Fruit fly (Drosophila melanogaster) whole organism, adult: ENCODE results near the gene Yif1.

Experiments used
- CG14711 ChIP-seq: fragments of 200-800 bp; sonication (Bioruptor generic); optimal IDR thresholded peaks from 2 replicates; lab custom pipeline; 2018; ENCODE audit warnings: missing biosample characterization, mild to moderate bottlenecking, missing genetic modification characterization, moderate library complexity
- CG1620 ChIP-seq: fragments of 200-800 bp; sonication (Bioruptor generic); optimal IDR thresholded peaks from 2 replicates; lab custom pipeline; 2016; ENCODE audit warnings: missing biosample characterization, missing genetic modification characterization
- CG33017 ChIP-seq: fragments of 200-800 bp; sonication (Bioruptor generic); optimal IDR thresholded peaks from 2 replicates; lab custom pipeline; 2018; ENCODE audit warnings: missing biosample characterization, mild to moderate bottlenecking, missing genetic modification characterization, moderate library complexity
- CG5204 ChIP-seq: fragments of 200-800 bp; sonication (Bioruptor generic); optimal IDR thresholded peaks from 2 replicates; lab custom pipeline; 2016; ENCODE audit warnings: missing biosample characterization, missing genetic modification characterization
- CG7101 ChIP-seq: fragments of 200-800 bp; sonication (Bioruptor generic); optimal IDR thresholded peaks from 2 replicates; lab custom pipeline; 2018; ENCODE audit warnings: missing biosample characterization, mild to moderate bottlenecking, missing genetic modification characterization, moderate library complexity
- Clk ChIP-seq: fragments of 200-800 bp; sonication (Bioruptor generic); optimal IDR thresholded peaks from 2 replicates; lab custom pipeline; 2017; ENCODE audit warnings: missing biosample characterization, missing genetic modification characterization
- Mnt ChIP-seq: fragments of 200-800 bp; sonication (Bioruptor generic); optimal IDR thresholded peaks from 2 replicates; lab custom pipeline; 2016; ENCODE audit warnings: missing biosample characterization, mild to moderate bottlenecking, missing genetic modification characterization
- cnc ChIP-seq, 2 experiments: fragments of >200 bp; optimal IDR thresholded peaks; 2 replicates each; lab custom pipeline; 2017
- kay ChIP-seq: fragments of 200-800 bp; sonication (Bioruptor generic); peaks from one replicate; lab custom pipeline; 2016; ENCODE audit warnings: missing biosample characterization, missing genetic modification characterization, borderline replicate concordance
- pad ChIP-seq: fragments of 200-800 bp; sonication (Bioruptor generic); optimal IDR thresholded peaks from 3 replicates; lab custom pipeline; 2017; ENCODE audit warnings: missing biosample characterization, missing genetic modification characterization, mild to moderate bottlenecking, moderate library complexity, missing genetic modification reagents
- toe ChIP-seq: fragments of 200-800 bp; sonication (Bioruptor generic); optimal IDR thresholded peaks from 2 replicates; lab custom pipeline; 2016; ENCODE audit warnings: missing biosample characterization, missing genetic modification characterization

DNA sequence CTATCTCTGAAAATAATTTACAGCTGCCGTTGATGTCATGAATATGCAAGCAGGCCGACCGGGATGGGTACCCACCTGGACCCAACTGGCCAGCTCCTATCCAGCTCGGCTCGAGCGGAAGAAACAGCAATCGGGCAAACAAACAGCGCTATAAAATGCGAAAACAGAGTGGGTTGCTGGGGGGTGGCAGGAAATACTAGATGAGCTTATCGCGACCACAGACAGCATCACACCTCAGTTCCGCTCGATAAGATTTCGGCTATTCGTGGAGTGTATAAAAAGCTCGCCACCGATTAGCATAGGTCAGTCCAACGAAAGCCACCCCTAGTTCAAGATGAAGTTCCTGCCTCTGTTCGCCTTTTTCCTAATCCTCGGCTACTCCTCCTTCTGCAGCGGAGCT lies 10.8 kb downstream of the Yif1 start, which contains the start of gene CG14245:
- TF ChIP-seq CG33017 (no peak), CG5204 (GFP tag; lab: Kevin White, UChicago) (no peak), toe (GFP tag; lab: Kevin White, UChicago) (no peak), Clk (GFP tag; lab: Kevin White, UChicago) (no peak), Mnt (no peak), kay (no peak), CG14711 (tag; lab: Kevin White, UChicago) (no peak), cnc (optimal IDR thresholded peaks at IDR 0.05; lab: Kevin White, UChicago) (no peak), CG1620 (GFP tag; lab: Kevin White, UChicago) (no peak), pad (GFP tag; lab: Kevin White, UChicago) (no peak), CG7101 (tag; lab: Kevin White, UChicago) (no peak)
